Worm (Caenorhabditis elegans) whole organism, L1 larva: Measurements from ENCODE around the gene tkr-1.
"Not testable (repeated sequence)": the region's sequence is repeated elsewhere in the genome, so short reads cannot be mapped to it uniquely, and the experiment has no call there.

ENCODE experiments used
- C04F5.9 ChIP-seq: sonication (generic microtip); optimal IDR thresholded peaks from 2 replicates; lab custom pipeline; 2016; ENCODE audit warnings: missing genetic modification characterization, missing compliant biosample characterization
- aly-2 ChIP-seq: fragments of 150-350 bp; optimal IDR thresholded peaks from 2 replicates; lab custom pipeline; 2014; ENCODE audit warnings: missing biosample characterization, missing genetic modification characterization
- ceh-63 ChIP-seq: fragments of 200-800 bp; sonication (Bioruptor generic); optimal IDR thresholded peaks from 2 replicates; lab custom pipeline; 2018; ENCODE audit warnings: mild to moderate bottlenecking, missing genetic modification characterization, missing compliant biosample characterization
- ceh-90 ChIP-seq: sonication (generic microtip); optimal IDR thresholded peaks from 2 replicates; lab custom pipeline; 2016; ENCODE audit warnings: missing genetic modification characterization, missing compliant biosample characterization
- dpl-1 ChIP-seq, 3 experiments: fragments of 150-350 bp in 2 of 3; sonication (generic microtip) in 1 of 3; optimal IDR thresholded peaks; 2 replicates each; lab custom pipeline; 2014 to 2017; ENCODE audit warnings: missing biosample characterization in 3 of 3, missing genetic modification characterization in 3 of 3, missing genetic modification reagents in 3 of 3
- efl-1 ChIP-seq, 4 experiments: fragments of 150-350 bp; optimal IDR thresholded peaks in 3 of 4; peaks in 1 of 4; 1 replicate in 1 of 4; 2 replicates in 3 of 4; lab custom pipeline; 2014; ENCODE audit warnings: missing biosample characterization in 2 of 4, missing genetic modification characterization in 2 of 4, missing genetic modification reagents in 2 of 4
- elt-3 ChIP-seq, 6 experiments: fragments of 150-350 bp in 1 of 6; sonication (generic microtip); optimal IDR thresholded peaks; 2 replicates each; lab custom pipeline; 2017 to 2018; ENCODE audit warnings: missing biosample characterization in 6 of 6, missing genetic modification characterization in 6 of 6, inconsistent platforms in 1 of 6
- ets-5 ChIP-seq: fragments of 200-800 bp; sonication (Bioruptor generic); IDR thresholded peaks from 2 replicates; pipeline ENCODE4 v1.3.6; 2022; ENCODE audit warnings: missing genetic modification characterization, missing compliant biosample characterization
- fos-1 ChIP-seq: fragments of 150-350 bp; optimal IDR thresholded peaks from 2 replicates; lab custom pipeline; 2014; ENCODE audit warnings: missing biosample characterization, missing genetic modification characterization
- grh-1 ChIP-seq: fragments of 200-800 bp; sonication (Bioruptor generic); IDR thresholded peaks from 2 replicates; pipeline ENCODE4 v1.3.6; 2022; ENCODE audit warnings: missing genetic modification reagents, missing genetic modification characterization, missing compliant biosample characterization
- lin-14 ChIP-seq: fragments of 200-800 bp; sonication (Bioruptor generic); optimal IDR thresholded peaks from 2 replicates; lab custom pipeline; 2018; ENCODE audit warnings: mild to moderate bottlenecking, missing genetic modification characterization, moderate library complexity, missing compliant biosample characterization
- lin-15B ChIP-seq: fragments of 150-350 bp; sonication (generic microtip); optimal IDR thresholded peaks from 3 replicates; lab custom pipeline; 2014; ENCODE audit warnings: missing biosample characterization, missing genetic modification characterization
- lir-3 ChIP-seq: sonication (generic microtip); optimal IDR thresholded peaks from 2 replicates; lab custom pipeline; 2016; ENCODE audit warnings: mild to moderate bottlenecking, missing genetic modification characterization, moderate library complexity, missing compliant biosample characterization; ENCODE audit not compliant: poor library complexity
- mef-2 ChIP-seq: fragments of 150-350 bp; optimal IDR thresholded peaks from 2 replicates; lab custom pipeline; 2014; ENCODE audit warnings: missing biosample characterization, missing genetic modification characterization
- nhr-11 ChIP-seq: fragments of 150-350 bp; optimal IDR thresholded peaks from 2 replicates; lab custom pipeline; 2014; ENCODE audit warnings: missing biosample characterization, missing genetic modification characterization
- nhr-12 ChIP-seq: sonication (generic microtip); optimal IDR thresholded peaks from 2 replicates; lab custom pipeline; 2017; ENCODE audit warnings: missing biosample characterization, missing genetic modification characterization
- nhr-19 ChIP-seq: fragments of 200-800 bp; sonication (Bioruptor generic); conservative IDR thresholded peaks from 2 replicates; pipeline ENCODE4 v1.3.6; 2022; ENCODE audit warnings: missing genetic modification characterization, missing compliant biosample characterization
- nhr-237 ChIP-seq: fragments of 150-350 bp; optimal IDR thresholded peaks from 2 replicates; lab custom pipeline; 2014; ENCODE audit warnings: missing biosample characterization, missing genetic modification characterization
- nhr-71 ChIP-seq: sonication (generic microtip); optimal IDR thresholded peaks from 2 replicates; lab custom pipeline; 2016; ENCODE audit warnings: mild to moderate bottlenecking, missing genetic modification characterization, moderate library complexity, missing compliant biosample characterization
- nhr-85 ChIP-seq: sonication (generic microtip); peaks from one replicate; lab custom pipeline; 2016; ENCODE audit warnings: missing genetic modification characterization, inconsistent platforms, missing compliant biosample characterization
- pag-3 ChIP-seq: sonication (generic microtip); optimal IDR thresholded peaks from 2 replicates; lab custom pipeline; 2017; ENCODE audit warnings: missing genetic modification characterization, mild to moderate bottlenecking, missing compliant biosample characterization, antibody characterized with exemption, borderline replicate concordance; ENCODE audit not compliant: insufficient read depth
- rnt-1 ChIP-seq: sonication (generic microtip); optimal IDR thresholded peaks from 2 replicates; lab custom pipeline; 2016; ENCODE audit warnings: mild to moderate bottlenecking, missing genetic modification characterization, moderate library complexity, missing compliant biosample characterization
- snu-23 ChIP-seq: sonication (generic microtip); optimal IDR thresholded peaks from 2 replicates; lab custom pipeline; 2016; ENCODE audit warnings: missing genetic modification characterization, missing compliant biosample characterization
- sup-37 ChIP-seq: fragments of 200-800 bp; sonication (Bioruptor generic); optimal IDR thresholded peaks from 2 replicates; lab custom pipeline; 2018; ENCODE audit warnings: mild to moderate bottlenecking, missing genetic modification characterization, missing compliant biosample characterization
- unc-62 ChIP-seq: fragments of 150-350 bp; optimal IDR thresholded peaks from 2 replicates; lab custom pipeline; 2014; ENCODE audit warnings: missing biosample characterization, missing genetic modification reagents, missing genetic modification characterization
- unc-86 ChIP-seq: sonication (generic microtip); optimal IDR thresholded peaks from 2 replicates; lab custom pipeline; 2016; ENCODE audit warnings: missing genetic modification characterization, missing compliant biosample characterization
- vab-15 ChIP-seq: sonication (generic microtip); optimal IDR thresholded peaks from 2 replicates; lab custom pipeline; 2017; ENCODE audit warnings: missing genotype, mild to moderate bottlenecking, missing genetic modification characterization, missing compliant biosample characterization
- xbp-1 ChIP-seq: sonication (generic microtip); optimal IDR thresholded peaks from 2 replicates; lab custom pipeline; 2016; ENCODE audit warnings: missing genetic modification characterization, missing compliant biosample characterization

The tkr-1 gene

ce11 chrIII:9413340-9413739 is 29.7 kb downstream of the tkr-1 start, which contains the start of gene T26G10.3:
Gene T26G10.3 (minus strand): TSS chrIII:9413440.
- TF ChIP-seq snu-23 (GFP tag; lab: Kevin White, UChicago) (no peak), efl-1 (optimal IDR thresholded peaks at IDR 0.05; lab: Kevin White, UChicago) (no peak), efl-1 (GFP tag; optimal IDR thresholded peaks at IDR 0.05 in 1 of 2; lab: Kevin White, UChicago) (peak in 1 of 2 experiments; percentile 14)

ce11 chrIII:9420231-9420630 is 36.6 kb downstream of the tkr-1 start, which contains the start of gene T26G10.4:
Gene T26G10.4 (plus strand): TSS chrIII:9420531.
- TF ChIP-seq fos-1, pag-3, xbp-1 (tag; lab: Kevin White, UChicago): not testable (repeated sequence)

DNA sequence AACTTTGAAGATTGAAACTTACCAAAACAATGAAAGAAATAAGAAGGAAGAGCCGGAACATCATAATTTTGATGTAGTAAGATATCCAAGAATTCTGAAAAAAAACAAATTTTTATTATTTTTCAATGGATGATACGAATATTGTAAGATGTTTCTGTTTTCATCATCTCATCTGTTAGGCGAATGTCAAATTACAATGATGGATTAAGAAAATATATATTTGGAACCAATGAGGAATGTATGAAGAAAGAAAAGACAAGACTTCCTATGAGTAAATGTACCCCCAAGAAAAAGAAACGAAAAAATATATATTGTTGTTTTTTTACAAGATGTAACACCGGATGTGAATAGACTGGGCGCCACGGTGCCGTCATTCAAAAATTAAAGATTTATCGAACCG is 42.7 kb downstream of the tkr-1 start, which contains the start of gene T26G10.5:
Gene T26G10.5, minus strand, starts transcription at position 101 of the 400 bp plus-strand sequence.
- TF ChIP-seq vab-15, result no peak
- TF ChIP-seq grh-1 (GFP tag; lab: Robert Waterston, UW), result no peak
- no peak for TF ChIP-seq lir-3
- TF ChIP-seq mef-2 (tag; lab: Kevin White, UChicago), result no peak
- TF ChIP-seq nhr-12 (tag; lab: Kevin White, UChicago), result no peak
- no peak for TF ChIP-seq aly-2 (tag; lab: Kevin White, UChicago)
- no peak for TF ChIP-seq unc-62 (GFP tag; lab: Kevin White, UChicago)
- TF ChIP-seq dpl-1 (GFP tag; optimal IDR thresholded peaks at IDR 0.05; lab: Kevin White, UChicago), result no peak
- TF ChIP-seq unc-86, result no peak
- no peak for TF ChIP-seq nhr-71
- no peak for TF ChIP-seq lin-15B (tag; lab: Kevin White, UChicago)
- no peak for TF ChIP-seq lin-14 (GFP tag; lab: Kevin White, UChicago)
- no peak for TF ChIP-seq xbp-1 (tag; lab: Kevin White, UChicago)
- TF ChIP-seq nhr-237, result no peak
- TF ChIP-seq nhr-11 (tag; lab: Kevin White, UChicago), result no peak
- TF ChIP-seq ets-5 (GFP tag; lab: Robert Waterston, UW), result no peak
- no peak for TF ChIP-seq elt-3 (tag; optimal IDR thresholded peaks at IDR 0.05; lab: Kevin White, UChicago)
- TF ChIP-seq ceh-63 (GFP tag; lab: Kevin White, UChicago), result no peak

ce11 chrIII:9433576-9434107 is 50.0 kb downstream of the tkr-1 start, which contains the start of gene cpar-1:
Gene cpar-1 (plus strand): TSS chrIII:9434057.
- TF ChIP-seq pag-3 (tag; lab: Kevin White, UChicago) (no peak), C04F5.9 (tag; lab: Kevin White, UChicago) (no peak), nhr-85 (tag; lab: Kevin White, UChicago) (peak; percentile 21), sup-37 (GFP tag; lab: Kevin White, UChicago) (no peak), ceh-90 (tag; lab: Kevin White, UChicago) (no peak), efl-1 (optimal IDR thresholded peaks at IDR 0.05; lab: Kevin White, UChicago) (no peak), efl-1 (GFP tag; optimal IDR thresholded peaks at IDR 0.05 in 1 of 2; lab: Kevin White, UChicago) (peak in 1 of 2 experiments; percentile 12)

- no peak for TF ChIP-seq vab-15
- TF ChIP-seq aly-2 (tag; lab: Kevin White, UChicago), result no peak
- TF ChIP-seq nhr-19 (GFP tag; lab: Robert Waterston, UW), result no peak
- no peak for TF ChIP-seq rnt-1 (tag; lab: Kevin White, UChicago)
Observed at ce11 chrIII:9434999-9435398, 51.4 kb downstream of the tkr-1 start.
